Fruit fly (Drosophila melanogaster): ENCODE measurements around the gene Vps60.

The Vps60 gene

dm6 chr3L:17658423-17659267 is 37.2 kb upstream of the Vps60 start (continued):
- TF ChIP-seq stc (GFP tag; IDR thresholded peaks at IDR 0.05) (peak; percentile 93), Poxn (GFP tag; IDR thresholded peaks at IDR 0.05) (peak; percentile 57; the same call in 1 of the 2 replicates), nerfin-2 (GFP tag; IDR thresholded peaks at IDR 0.05; ENCODE audit: partially characterized antibody) (no peak), scrt (GFP tag; optimal IDR thresholded peaks at IDR 0.05) (peak; percentile 81), CG6765 (GFP tag; optimal IDR thresholded peaks at IDR 0.05) (peak; percentile 73), CG17385 (GFP tag; optimal IDR thresholded peaks at IDR 0.05) (peak; percentile 77), CG5245 (GFP tag; optimal IDR thresholded peaks at IDR 0.05) (peak; percentile 85), lilli (GFP tag; optimal IDR thresholded peaks at IDR 0.05) (peak; percentile 97), sug (tag; optimal IDR thresholded peaks at IDR 0.05) (no peak), schlank (tag; optimal IDR thresholded peaks at IDR 0.05) (peak; percentile 92), Dip3 (GFP tag; optimal IDR thresholded peaks at IDR 0.05) (peak; percentile 95), Opbp (GFP tag; IDR thresholded peaks at IDR 0.05; ENCODE audit: partially characterized antibody) (no peak), MTF-1 (GFP tag; optimal IDR thresholded peaks at IDR 0.05; ENCODE audit: borderline replicate concordance) (peak; percentile 87), lbe (GFP tag; optimal IDR thresholded peaks at IDR 0.05) (peak; percentile 28), CG2712 (tag; optimal IDR thresholded peaks at IDR 0.05) (peak; percentile 81), CG31441 (GFP tag; IDR thresholded peaks at IDR 0.05) (peak; percentile 71), CG6654 (GFP tag; optimal IDR thresholded peaks at IDR 0.05) (peak; percentile 42), Optix (GFP tag; IDR thresholded peaks at IDR 0.05) (peak; percentile 91), CG5953 (GFP tag; IDR thresholded peaks at IDR 0.05) (peak; percentile 84), psq (GFP tag; optimal IDR thresholded peaks at IDR 0.05) (peak; percentile 53), pho (GFP tag; optimal IDR thresholded peaks at IDR 0.05) (peak; percentile 92), Trl (optimal IDR thresholded peaks at IDR 0.05) (peak; percentile 50 to 72), Trl (GFP tag; optimal IDR thresholded peaks at IDR 0.05) (peak; percentile 91), br (optimal IDR thresholded peaks at IDR 0.05) (no peak), pfk (GFP tag; optimal IDR thresholded peaks at IDR 0.05) (no peak), mirr (GFP tag; optimal IDR thresholded peaks at IDR 0.05) (peak; percentile 82), cad (GFP tag; optimal IDR thresholded peaks at IDR 0.05) (no peak), sens (GFP tag) (peak; percentile 96), CG12219 (GFP tag; optimal IDR thresholded peaks at IDR 0.05) (peak; percentile 89), tx (GFP tag; optimal IDR thresholded peaks at IDR 0.05) (peak; percentile 84), CG3847 (GFP tag; IDR thresholded peaks at IDR 0.05) (peak; percentile 91), knrl (GFP tag; IDR thresholded peaks at IDR 0.05; ENCODE audit: partially characterized antibody) (no peak), CHES-1-like (GFP tag; optimal IDR thresholded peaks at IDR 0.05) (peak; percentile 93), gcm2 (GFP tag; optimal IDR thresholded peaks at IDR 0.05) (peak; percentile 81), Camta (GFP tag; optimal IDR thresholded peaks at IDR 0.05) (peak; percentile 73), Tbp (GFP tag; optimal IDR thresholded peaks at IDR 0.05) (no peak), CG30020 (tag; optimal IDR thresholded peaks at IDR 0.05) (peak; percentile 6), CG10543 (GFP tag; optimal IDR thresholded peaks at IDR 0.05) (peak; percentile 80), CG8281 (tag; optimal IDR thresholded peaks at IDR 0.05) (peak; percentile 36), sqz (GFP tag; optimal IDR thresholded peaks at IDR 0.05) (peak; percentile 30), trem (tag; optimal IDR thresholded peaks at IDR 0.05) (peak; percentile 54), Lpt (GFP tag; optimal IDR thresholded peaks at IDR 0.05) (no peak), ATbp (GFP tag; optimal IDR thresholded peaks at IDR 0.05) (peak; percentile 88), Lim3 (GFP tag; IDR thresholded peaks at IDR 0.05) (peak; percentile 74; the same call in 1 of the 2 replicates), grau (tag; optimal IDR thresholded peaks at IDR 0.05) (peak; percentile 98), sisA (GFP tag; IDR thresholded peaks at IDR 0.05) (peak; percentile 91), NC2α (GFP tag; optimal IDR thresholded peaks at IDR 0.05) (peak; percentile 66), E2f1 (GFP tag; IDR thresholded peaks at IDR 0.05) (peak; percentile 91), sim (GFP tag; IDR thresholded peaks at IDR 0.05) (peak; percentile 86; the same call in 1 of the 2 replicates), CG7963 (GFP tag; IDR thresholded peaks at IDR 0.05; ENCODE audit: partially characterized antibody) (no peak)

Measured in whole organism, embryonic.